Worm (Caenorhabditis elegans) whole organism, young adult: ENCODE results near the gene mans-4.
A peak's percentile ranks its signal among the peaks of the same experiment; 100 is the strongest.
"Not testable (repeated sequence)": the region's sequence is repeated elsewhere in the genome, so short reads cannot be mapped to it uniquely, and the experiment has no call there.

Experiments used
- B0336.3 ChIP-seq: fragments of 200-800 bp; sonication (Bioruptor generic); IDR thresholded peaks from 2 replicates; pipeline ENCODE4 v1.3.6; 2022; ENCODE audit warnings: missing genetic modification characterization, missing compliant biosample characterization
- D2030.7 ChIP-seq: fragments of 200-800 bp; sonication (Bioruptor generic); IDR thresholded peaks from 2 replicates; pipeline ENCODE4 v1.3.6; 2022; ENCODE audit warnings: missing genetic modification reagents, missing genetic modification characterization, missing compliant biosample characterization
- F33H1.4 ChIP-seq: fragments of 200-800 bp; sonication (Bioruptor generic); IDR thresholded peaks from 2 replicates; pipeline ENCODE4 v1.3.6; 2022; ENCODE audit warnings: missing genetic modification reagents, missing genetic modification characterization, missing compliant biosample characterization
- F49E8.2 ChIP-seq: sonication (generic microtip); optimal IDR thresholded peaks from 3 replicates; lab custom pipeline; 2017; ENCODE audit warnings: missing genetic modification characterization, mild to moderate bottlenecking, missing compliant biosample characterization, antibody characterized with exemption, moderate library complexity; ENCODE audit not compliant: insufficient read depth
- F57C9.4 ChIP-seq: sonication (generic microtip); optimal IDR thresholded peaks from 2 replicates; lab custom pipeline; 2017; ENCODE audit warnings: mild to moderate bottlenecking, missing genetic modification characterization, missing compliant biosample characterization
- Y79H2A.3 ChIP-seq: fragments of 200-800 bp; sonication (Bioruptor generic); conservative IDR thresholded peaks from 2 replicates; pipeline ENCODE4 v1.3.6; 2022; ENCODE audit warnings: missing genetic modification reagents, missing genetic modification characterization, missing compliant biosample characterization
- Y95B8A.8 ChIP-seq: fragments of 200-800 bp; sonication (Bioruptor generic); IDR thresholded peaks from 2 replicates; pipeline ENCODE4 v1.3.6; 2022; ENCODE audit warnings: missing genetic modification reagents, missing genetic modification characterization, missing compliant biosample characterization
- attf-6 ChIP-seq: fragments of 200-800 bp; sonication (Bioruptor generic); IDR thresholded peaks from 2 replicates; pipeline ENCODE4 v1.3.6; 2022; ENCODE audit warnings: missing genetic modification reagents, missing genetic modification characterization, missing compliant biosample characterization
- cebp-1 ChIP-seq, 2 experiments: fragments of 200-800 bp in 1 of 2; sonication (Bioruptor generic) in 1 of 2; sonication (generic microtip) in 1 of 2; IDR thresholded peaks in 1 of 2; optimal IDR thresholded peaks in 1 of 2; 2 replicates each; pipeline versions ENCODE4 v1.3.6 to Lab custom; 2017 to 2022; ENCODE audit warnings: missing compliant biosample characterization in 2 of 2, missing genetic modification characterization in 2 of 2, mild to moderate bottlenecking in 1 of 2, missing genetic modification reagents in 1 of 2, moderate library complexity in 1 of 2
- ceh-91 ChIP-seq: fragments of 200-800 bp; sonication (Bioruptor generic); IDR thresholded peaks from 2 replicates; pipeline ENCODE4 v1.3.6; 2022; ENCODE audit warnings: missing genetic modification reagents, missing genetic modification characterization, missing compliant biosample characterization
- dox-1 ChIP-seq: fragments of 200-800 bp; sonication (Bioruptor generic); IDR thresholded peaks from 2 replicates; pipeline ENCODE4 v1.3.6; 2022; ENCODE audit warnings: missing genetic modification reagents, missing genetic modification characterization, missing compliant biosample characterization
- efl-1 ChIP-seq: fragments of 150-350 bp; optimal IDR thresholded peaks from 2 replicates; lab custom pipeline; 2014; ENCODE audit warnings: missing biosample characterization, missing genetic modification reagents, missing genetic modification characterization
- egrh-3 ChIP-seq: fragments of 200-800 bp; sonication (Bioruptor generic); IDR thresholded peaks from 2 replicates; pipeline ENCODE4 v1.3.6; 2022; ENCODE audit warnings: missing genetic modification reagents, missing genetic modification characterization, missing compliant biosample characterization
- him-1 ChIP-seq: sonication (generic microtip); optimal IDR thresholded peaks from 2 replicates; lab custom pipeline; 2016; ENCODE audit warnings: missing genotype, missing genetic modification reagents, missing genetic modification characterization, missing compliant biosample characterization
- hmg-1.2 ChIP-seq: fragments of 200-800 bp; sonication (Bioruptor generic); IDR thresholded peaks from 2 replicates; pipeline ENCODE4 v1.3.6; 2022; ENCODE audit warnings: missing genetic modification reagents, missing genetic modification characterization, missing compliant biosample characterization
- hmg-20 ChIP-seq: fragments of 200-800 bp; sonication (Bioruptor generic); IDR thresholded peaks from 2 replicates; pipeline ENCODE4 v1.3.6; 2022; ENCODE audit warnings: missing genetic modification reagents, missing genetic modification characterization, missing compliant biosample characterization
- hsf-1 ChIP-seq: fragments of 200-800 bp; sonication (Bioruptor generic); IDR thresholded peaks from 2 replicates; pipeline ENCODE4 v1.3.6; 2022; ENCODE audit warnings: missing genetic modification reagents, missing genetic modification characterization, missing compliant biosample characterization
- lin-54 ChIP-seq: fragments of 200-800 bp; sonication (Bioruptor generic); optimal IDR thresholded peaks from 2 replicates; lab custom pipeline; 2018; ENCODE audit warnings: mild to moderate bottlenecking, missing genetic modification characterization, missing compliant biosample characterization
- lir-1 ChIP-seq: fragments of 200-800 bp; sonication (Bioruptor generic); conservative IDR thresholded peaks from 2 replicates; pipeline ENCODE4 v1.3.6; 2022; ENCODE audit warnings: missing genetic modification reagents, missing genetic modification characterization, missing compliant biosample characterization
- lsl-1 ChIP-seq: fragments of 200-800 bp; sonication (Bioruptor generic); optimal IDR thresholded peaks from 2 replicates; lab custom pipeline; 2018; ENCODE audit warnings: mild to moderate bottlenecking, missing genetic modification characterization, moderate library complexity, missing compliant biosample characterization
- madf-3 ChIP-seq: fragments of 200-800 bp; sonication (Bioruptor generic); IDR thresholded peaks from 2 replicates; pipeline ENCODE4 v1.3.6; 2022; ENCODE audit warnings: missing genetic modification reagents, missing genetic modification characterization, missing compliant biosample characterization
- madf-6 ChIP-seq: fragments of 200-800 bp; sonication (Bioruptor generic); IDR thresholded peaks from 2 replicates; pipeline ENCODE4 v1.3.6; 2022; ENCODE audit warnings: missing genetic modification reagents, missing genetic modification characterization, missing compliant biosample characterization
- nfyb-1 ChIP-seq: fragments of 200-800 bp; sonication (Bioruptor generic); IDR thresholded peaks from 2 replicates; pipeline ENCODE4 v1.3.6; 2022; ENCODE audit warnings: missing genetic modification reagents, missing genetic modification characterization, missing compliant biosample characterization
- pbrm-1 ChIP-seq: fragments of 200-800 bp; sonication (Bioruptor generic); IDR thresholded peaks from 2 replicates; pipeline ENCODE4 v1.3.6; 2022; ENCODE audit warnings: missing genetic modification reagents, missing genetic modification characterization, missing compliant biosample characterization
- rcor-1 ChIP-seq: fragments of 200-800 bp; sonication (Bioruptor generic); IDR thresholded peaks from 2 replicates; pipeline ENCODE4 v1.3.6; 2022; ENCODE audit warnings: missing genetic modification reagents, missing genetic modification characterization, missing compliant biosample characterization
- rpc-1 ChIP-seq, 2 experiments: fragments of 150-350 bp in 1 of 2; sonication (generic microtip) in 1 of 2; optimal IDR thresholded peaks; 2 replicates each; lab custom pipeline; 2014 to 2018; ENCODE audit warnings: missing biosample characterization in 1 of 2, missing genetic modification characterization in 1 of 2, missing genetic modification reagents in 1 of 2, missing genotype in 1 of 2
- snpc-1.1 ChIP-seq: sonication (generic microtip); optimal IDR thresholded peaks from 2 replicates; lab custom pipeline; 2017; ENCODE audit warnings: missing genetic modification characterization, mild to moderate bottlenecking, missing compliant biosample characterization, antibody characterized with exemption, moderate library complexity, missing genotype, missing genetic modification reagents; ENCODE audit not compliant: insufficient read depth
- snpc-4 ChIP-seq, 5 experiments: fragments of 150-350 bp in 1 of 5; sonication (generic microtip) in 4 of 5; optimal IDR thresholded peaks; 2 replicates each; lab custom pipeline; 2014 to 2018; ENCODE audit warnings: missing genetic modification characterization in 5 of 5, missing biosample characterization in 3 of 5, antibody characterized with exemption in 2 of 5, mild to moderate bottlenecking in 2 of 5, missing compliant biosample characterization in 2 of 5, missing genotype in 2 of 5, moderate library complexity in 2 of 5, missing genetic modification reagents in 1 of 5
- sptf-2 ChIP-seq: fragments of 200-800 bp; sonication (Bioruptor generic); optimal IDR thresholded peaks from 2 replicates; lab custom pipeline; 2018; ENCODE audit warnings: mild to moderate bottlenecking, missing genetic modification characterization, missing compliant biosample characterization
- tbp1 ChIP-seq: fragments of 200-800 bp; sonication (Bioruptor generic); optimal IDR thresholded peaks from 2 replicates; lab custom pipeline; 2018; ENCODE audit warnings: mild to moderate bottlenecking, missing genetic modification characterization, missing compliant biosample characterization
- xnd-1 ChIP-seq: sonication (generic microtip); optimal IDR thresholded peaks from 2 replicates; lab custom pipeline; 2016; ENCODE audit warnings: missing genotype, missing genetic modification reagents, missing genetic modification characterization, missing compliant biosample characterization
- ztf-28 ChIP-seq: fragments of 200-800 bp; sonication (Bioruptor generic); IDR thresholded peaks from 2 replicates; pipeline ENCODE4 v1.3.6; 2022; ENCODE audit warnings: missing genetic modification reagents, missing genetic modification characterization, missing compliant biosample characterization

mans-4 gene

DNA sequence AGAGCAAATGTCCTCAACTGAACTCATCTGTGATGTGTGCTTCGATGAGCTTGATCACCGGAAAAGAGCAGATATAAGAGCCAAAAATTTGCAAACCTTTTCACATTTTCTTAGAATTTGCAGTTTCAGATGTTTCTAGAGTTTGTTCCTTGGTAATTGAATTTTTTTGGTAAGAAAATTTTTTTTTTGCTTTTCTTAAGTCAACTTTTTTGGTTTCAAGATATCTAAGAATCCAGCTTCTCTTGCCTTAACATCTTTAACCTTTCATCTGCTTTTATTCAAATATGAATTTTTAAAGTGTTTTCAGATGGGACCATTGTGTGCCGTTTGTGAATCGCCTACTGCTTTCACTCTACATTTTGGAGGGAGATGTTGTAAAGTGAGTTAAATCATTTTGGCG, 8.7 kb downstream of the mans-4 start, which contains the start of gene nhr-11:
TSS of gene nhr-11 (plus strand) at position 301 of the 400 bp plus-strand sequence.
- TF ChIP-seq F57C9.4 (tag; lab: Kevin White, UChicago) (no peak), hmg-20 (no peak), Y95B8A.8 (GFP tag; lab: Robert Waterston, UW) (no peak), hsf-1 (GFP tag; lab: Robert Waterston, UW) (no peak), lir-1 (no peak)

DNA sequence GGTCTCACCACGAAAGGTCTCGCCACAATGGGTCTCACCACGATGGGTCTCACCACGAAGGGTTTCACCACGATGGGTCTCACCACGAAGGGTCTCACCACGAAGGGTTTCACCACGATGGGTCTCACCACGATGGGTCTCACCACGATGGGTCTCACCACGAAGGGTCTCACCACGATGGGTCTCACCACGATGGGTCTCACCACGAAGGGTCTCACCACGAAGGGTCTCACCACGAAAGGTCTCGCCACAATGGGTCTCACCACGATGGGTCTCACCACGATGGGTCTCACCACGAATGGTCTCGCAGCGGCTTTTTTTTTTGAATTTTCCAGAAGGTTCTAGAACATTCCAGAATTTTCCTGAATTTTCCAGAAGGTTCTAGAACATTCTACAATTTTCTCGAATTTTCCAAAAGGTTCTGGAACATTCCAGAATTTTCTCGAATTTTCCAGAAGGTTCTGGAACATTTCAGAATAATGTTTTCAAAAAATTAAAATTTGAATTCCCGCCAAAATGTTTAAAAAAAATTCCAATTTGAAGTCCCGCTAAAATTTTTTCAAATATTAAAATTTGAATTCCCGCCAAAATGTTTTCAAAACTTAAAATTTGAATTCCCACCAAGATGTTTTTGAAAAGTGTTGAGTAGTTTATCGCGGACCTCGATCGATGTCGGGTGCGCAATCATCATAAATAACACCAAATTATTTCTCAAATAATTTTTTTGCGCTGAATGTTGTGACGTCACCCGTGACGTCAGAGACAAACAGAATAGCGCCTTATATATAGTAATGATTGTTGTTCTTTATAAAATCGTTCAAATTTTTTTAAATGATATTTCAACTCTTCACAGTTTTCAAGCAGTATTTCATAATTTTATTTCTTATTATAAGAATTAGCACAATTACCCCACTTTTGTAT, 10.8 kb downstream of the mans-4 start:
- peak; percentile 91 for TF ChIP-seq pbrm-1
- peak; percentile 68 for TF ChIP-seq F33H1.4
- TF ChIP-seq hsf-1 (GFP tag; lab: Robert Waterston, UW), result peak; percentile 98
- TF ChIP-seq rcor-1, result peak; percentile 19; the same call in 1 of the 2 replicates
- 0 out of 2 replicates have a peak, but pooled peaks have one; percentile 9 for TF ChIP-seq Y79H2A.3 (GFP tag; lab: Robert Waterston, UW)
- TF ChIP-seq ceh-91 (GFP tag; lab: Robert Waterston, UW), result 0 out of 2 replicates have a peak, but pooled peaks have one; percentile 14
- TF ChIP-seq D2030.7 (GFP tag; lab: Robert Waterston, UW), result peak; percentile 51
- 0 out of 2 replicates have a peak, but pooled peaks have one; percentile 20 for TF ChIP-seq nfyb-1 (GFP tag; lab: Robert Waterston, UW)
- TF ChIP-seq tbp1 (GFP tag; lab: Kevin White, UChicago), result peak; percentile 15
- not testable (repeated sequence) for TF ChIP-seq snpc-4 (GFP tag; optimal IDR thresholded peaks at IDR 0.05; lab: Kevin White, UChicago); rpc-1 (tag; optimal IDR thresholded peaks at IDR 0.05; lab: Kevin White, UChicago)
- peak in 3 of 4 experiments; percentile 51 to 88 (median 61) for TF ChIP-seq snpc-4 (tag; optimal IDR thresholded peaks at IDR 0.05; lab: Kevin White, UChicago)
- 0 out of 2 replicates have a peak, but pooled peaks have one; percentile 14 for TF ChIP-seq madf-3 (GFP tag; lab: Robert Waterston, UW)
- TF ChIP-seq snpc-1.1 (tag; lab: Kevin White, UChicago), result peak; percentile 55
- peak; percentile 13; the same call in 1 of the 2 replicates for TF ChIP-seq ztf-28 (GFP tag; lab: Robert Waterston, UW)
- peak; percentile 49 for TF ChIP-seq madf-6 (GFP tag; lab: Robert Waterston, UW)
- peak; percentile 20 for TF ChIP-seq efl-1 (GFP tag; lab: Kevin White, UChicago)
- peak; percentile 70 for TF ChIP-seq dox-1 (GFP tag; lab: Robert Waterston, UW)
- peak; percentile 7 for TF ChIP-seq F49E8.2
- TF ChIP-seq egrh-3 (GFP tag; lab: Robert Waterston, UW), result peak; percentile 17; the same call in 1 of the 2 replicates
- TF ChIP-seq attf-6, result peak; percentile 92
- peak; percentile 27 for TF ChIP-seq rpc-1 (optimal IDR thresholded peaks at IDR 0.05; lab: Kevin White, UChicago)
- 0 out of 2 replicates have a peak, but pooled peaks have one; percentile 55 for TF ChIP-seq Y95B8A.8 (GFP tag; lab: Robert Waterston, UW)
- TF ChIP-seq hmg-20, result 0 out of 2 replicates have a peak, but pooled peaks have one; percentile 6
- TF ChIP-seq B0336.3 (GFP tag; lab: Robert Waterston, UW), result 0 out of 2 replicates have a peak, but pooled peaks have one; percentile 26
- TF ChIP-seq lsl-1, result peak; percentile 26
- TF ChIP-seq lin-54 (GFP tag; lab: Kevin White, UChicago), result peak; percentile 74
- peak; percentile 65 for TF ChIP-seq hmg-1.2

DNA sequence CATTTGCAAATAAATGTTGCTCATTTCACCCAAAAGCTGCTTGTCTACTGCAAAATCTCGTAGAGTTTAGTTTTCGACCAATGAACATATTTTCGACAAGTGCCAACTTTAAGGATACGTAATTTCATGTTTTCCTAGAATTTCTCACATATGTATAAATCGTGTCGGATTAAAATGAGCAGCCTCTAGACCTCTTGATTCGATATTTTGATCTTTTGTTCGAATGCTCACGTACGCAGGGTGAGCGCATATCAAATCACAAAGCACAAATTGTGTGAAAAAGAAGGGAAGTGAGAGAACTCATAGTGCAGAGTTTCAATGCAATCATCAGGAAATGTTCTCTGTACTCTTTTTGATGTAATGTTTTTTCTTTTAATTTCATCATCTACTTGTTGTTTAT, 14.9 kb downstream of the mans-4 start:
- TF ChIP-seq efl-1 (GFP tag; lab: Kevin White, UChicago) (no peak), sptf-2 (no peak), him-1 (tag; lab: Kevin White, UChicago) (no peak), xnd-1 (no peak), cebp-1 (GFP tag; IDR thresholded peaks at IDR 0.05; lab: Robert Waterston, UW) (no peak), cebp-1 (tag; optimal IDR thresholded peaks at IDR 0.05; lab: Kevin White, UChicago) (peak; percentile 25)
- TF ChIP-seq, all 124 proteins: peak for 1
